Worm (Caenorhabditis elegans) whole organism, dauer: Measurements from ENCODE around the gene ncx-3.
"Not testable (repeated sequence)": the region's sequence is repeated elsewhere in the genome, so short reads cannot be mapped to it uniquely, and the experiment has no call there.

Experiments
- unc-62 ChIP-seq: sonication (generic microtip); optimal IDR thresholded peaks from 2 replicates; lab custom pipeline; 2017; ENCODE audit warnings: missing biosample characterization, missing genetic modification reagents, missing genetic modification characterization

ncx-3 gene

ce11 chrIV:10716348-10716747 lies at the start of gene ncx-3:
Gene ncx-3, plus strand, starts transcription at chrIV:10716648.
- TF ChIP-seq unc-62 (GFP tag; lab: Kevin White, UChicago), result no peak

DNA sequence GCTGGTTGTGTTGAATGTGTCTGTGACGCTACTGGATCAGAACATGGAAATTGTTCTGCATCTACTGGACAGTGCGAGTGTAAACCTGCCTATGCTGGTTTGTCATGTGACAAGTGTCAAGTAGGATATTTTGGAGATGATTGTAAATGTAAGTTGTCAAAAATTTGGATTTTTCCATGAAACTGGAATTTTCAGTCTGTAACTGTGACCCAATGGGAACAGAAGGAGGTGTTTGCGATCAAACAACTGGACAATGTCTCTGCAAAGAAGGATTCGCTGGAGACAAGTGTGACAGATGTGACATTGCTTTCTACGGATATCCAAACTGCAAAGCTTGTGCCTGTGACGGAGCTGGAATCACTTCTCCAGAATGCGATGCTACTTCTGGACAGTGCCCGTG lies 47.9 kb upstream of the ncx-3 start:
- no peak for TF ChIP-seq unc-62 (GFP tag; lab: Kevin White, UChicago)

DNA sequence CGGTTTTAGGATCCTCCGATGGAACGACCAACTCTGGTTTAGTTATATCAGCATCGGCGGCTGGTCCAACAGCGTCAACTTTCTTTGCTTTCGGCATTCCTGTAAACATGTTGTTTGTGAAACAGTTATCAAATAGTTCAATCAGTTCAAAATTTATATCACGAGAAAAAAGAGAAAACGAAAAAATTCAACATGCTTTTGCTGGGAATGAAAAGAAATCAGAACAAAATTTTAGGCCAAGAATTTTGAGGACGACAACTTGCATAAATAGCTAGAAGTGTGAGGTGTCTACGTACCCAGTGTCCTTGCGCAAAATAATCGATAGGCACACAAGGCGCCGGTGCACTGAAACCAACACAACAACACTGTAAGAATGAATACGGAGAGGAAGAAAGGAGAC lies 36.1 kb upstream of the ncx-3 start, which contains the start of gene K08C7.4:
Gene K08C7.4, minus strand, starts transcription at position 101 of the 400 bp plus-strand sequence.
- TF ChIP-seq unc-62 (GFP tag; lab: Kevin White, UChicago), result no peak

- TF ChIP-seq unc-62 (GFP tag; lab: Kevin White, UChicago), result no peak
Measured at ce11 chrIV:10682155-10682749, 34.2 kb upstream of the ncx-3 start, which contains the start of gene fmo-2. Gene fmo-2, plus strand, starts transcription at chrIV:10682524.

DNA sequence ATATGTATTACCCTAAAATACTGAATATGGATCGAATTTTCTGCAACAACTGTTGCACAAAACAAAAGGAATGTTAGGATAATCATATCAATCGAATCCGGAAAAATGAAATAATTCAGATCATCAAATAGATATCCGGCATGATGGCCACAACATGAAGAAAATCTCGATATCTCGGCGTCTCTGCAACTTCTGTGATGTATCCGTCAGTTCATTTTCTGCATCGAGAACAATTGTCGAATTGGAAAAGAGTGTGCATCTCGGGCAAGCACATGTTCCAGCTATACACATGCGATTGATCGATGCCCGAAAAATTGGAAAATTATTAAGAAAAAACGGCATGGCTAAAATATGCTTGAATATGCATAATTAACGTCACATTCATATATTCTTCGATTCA lies 30.7 kb upstream of the ncx-3 start, which contains the start of the genes K08C7.6 and R102.1:
Gene K08C7.6, minus strand, starts transcription at position 101 of the 400 bp plus-strand sequence.
Gene R102.1, plus strand, starts transcription at position 291 of the 400 bp plus-strand sequence.
- no peak for TF ChIP-seq unc-62 (GFP tag; lab: Kevin White, UChicago)

ce11 chrIV:10687307-10687706 lies 29.1 kb upstream of the ncx-3 start, which contains the start of gene R102.2:
Gene R102.2, plus strand, starts transcription at chrIV:10687607.
- TF ChIP-seq unc-62 (GFP tag; lab: Kevin White, UChicago), result not testable (repeated sequence)

DNA sequence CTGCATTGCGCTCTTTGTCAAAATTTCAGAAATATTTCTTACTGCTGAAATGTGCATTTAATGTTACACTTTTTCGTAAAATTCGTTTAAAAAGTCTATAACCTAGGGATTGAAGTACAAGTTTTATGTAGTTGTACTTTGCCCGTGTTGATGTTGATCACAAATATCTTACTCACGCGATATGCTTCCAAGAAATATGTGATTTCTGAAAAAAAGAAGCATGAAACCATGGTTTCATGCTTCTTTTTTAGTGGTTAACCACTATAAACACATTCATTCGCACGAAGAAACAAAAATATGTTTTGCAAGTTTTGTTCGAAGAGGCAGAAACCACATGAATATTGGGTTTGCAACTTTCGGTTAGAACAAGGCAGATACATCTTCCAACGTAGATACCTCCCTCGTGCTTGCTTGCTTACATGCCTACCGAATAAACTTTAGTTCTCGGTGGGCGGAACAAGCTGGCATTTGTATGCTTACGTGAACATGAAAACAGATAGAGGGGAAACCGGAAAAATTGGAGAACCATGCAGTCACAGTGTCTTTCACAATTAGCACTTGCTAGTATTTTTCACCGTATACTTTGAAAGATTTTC lies 27.4 kb upstream of the ncx-3 start, which contains the start of gene R102.3:
Gene R102.3, plus strand, starts transcription at position 546 of the 596 bp plus-strand sequence.
- TF ChIP-seq unc-62 (GFP tag; lab: Kevin White, UChicago), result no peak

ce11 chrIV:10690139-10690538 lies 26.3 kb upstream of the ncx-3 start, which contains the start of gene R102.8:
Gene R102.8, minus strand, starts transcription at chrIV:10690239.
- TF ChIP-seq unc-62 (GFP tag; lab: Kevin White, UChicago), result no peak

DNA sequence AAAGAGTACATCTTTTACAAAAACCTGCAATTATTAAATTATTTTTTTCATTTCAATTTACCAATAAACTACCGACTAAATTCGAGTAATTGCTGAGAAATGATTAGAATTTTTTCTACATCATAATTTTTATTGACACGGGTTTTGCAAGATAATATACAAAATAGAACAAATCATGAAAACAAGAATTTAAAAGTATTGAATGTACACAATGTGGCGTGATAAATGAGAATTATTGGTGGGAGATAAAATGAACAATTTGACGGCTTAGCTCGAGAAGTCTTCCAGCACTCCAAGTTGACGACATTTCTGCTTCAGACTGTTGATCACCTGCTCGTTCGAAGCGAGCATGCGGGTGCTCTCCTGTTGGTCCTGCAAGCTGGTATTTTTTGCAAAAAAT lies 21.2 kb upstream of the ncx-3 start, which contains the start of gene R102.4:
Gene R102.4, minus strand, starts transcription at position 101 of the 400 bp plus-strand sequence.
- no peak for TF ChIP-seq unc-62 (GFP tag; lab: Kevin White, UChicago)

DNA sequence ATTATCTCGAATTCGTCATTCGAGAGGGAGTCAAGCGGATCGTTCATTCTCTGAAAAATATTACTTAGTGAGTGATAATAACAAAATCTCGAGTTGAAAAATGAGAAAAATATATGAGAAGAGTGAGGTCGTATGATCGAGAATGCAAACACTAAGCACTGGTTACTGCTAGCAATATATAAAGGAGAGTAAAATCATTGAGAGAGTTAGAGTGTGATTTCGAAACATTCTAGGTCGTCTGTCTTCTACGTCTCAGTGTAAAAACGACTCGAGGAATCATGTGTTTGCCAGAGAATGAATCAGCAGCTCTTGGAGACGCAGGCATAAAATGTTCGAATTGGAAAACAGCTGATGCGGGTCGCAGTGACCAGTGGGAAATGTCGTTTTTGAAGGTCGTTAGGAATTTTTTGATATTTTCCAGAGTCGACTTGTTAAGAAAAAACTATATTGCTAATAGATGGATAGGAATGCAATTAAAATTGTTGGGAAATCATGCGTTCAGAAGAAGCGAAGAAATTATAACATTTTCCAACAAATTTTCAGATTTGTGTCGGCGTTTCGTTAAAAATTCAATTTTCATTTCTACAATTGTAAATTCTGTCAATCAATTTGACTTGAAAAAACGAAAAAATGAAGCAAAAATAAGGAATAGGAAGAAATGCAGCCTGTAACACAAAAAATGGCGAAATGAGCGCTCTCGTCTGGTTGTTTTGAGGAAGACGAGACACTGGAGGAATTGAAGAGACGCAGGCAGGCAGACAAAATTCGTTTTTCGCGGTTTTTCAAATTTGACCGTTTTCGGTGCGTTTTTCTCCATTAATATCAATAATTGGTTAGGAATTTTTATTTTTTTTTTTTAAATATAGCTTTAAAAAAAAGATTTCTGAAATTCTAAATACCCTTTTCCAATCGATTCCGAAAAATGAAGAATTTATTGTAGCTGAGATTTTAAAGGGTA lies 19.1 kb upstream of the ncx-3 start, which contains the start of gene allo-1:
Gene allo-1, minus strand, starts transcription at position 51 of the 958 bp plus-strand sequence.
- TF ChIP-seq unc-62 (GFP tag; lab: Kevin White, UChicago), result no peak

- TF ChIP-seq unc-62 (GFP tag; lab: Kevin White, UChicago), result no peak
Measured at ce11 chrIV:10698486-10698885, 18.0 kb upstream of the ncx-3 start.

- no peak for TF ChIP-seq unc-62 (GFP tag; lab: Kevin White, UChicago)
Measured at ce11 chrIV:10699000-10699399, 17.4 kb upstream of the ncx-3 start.

DNA sequence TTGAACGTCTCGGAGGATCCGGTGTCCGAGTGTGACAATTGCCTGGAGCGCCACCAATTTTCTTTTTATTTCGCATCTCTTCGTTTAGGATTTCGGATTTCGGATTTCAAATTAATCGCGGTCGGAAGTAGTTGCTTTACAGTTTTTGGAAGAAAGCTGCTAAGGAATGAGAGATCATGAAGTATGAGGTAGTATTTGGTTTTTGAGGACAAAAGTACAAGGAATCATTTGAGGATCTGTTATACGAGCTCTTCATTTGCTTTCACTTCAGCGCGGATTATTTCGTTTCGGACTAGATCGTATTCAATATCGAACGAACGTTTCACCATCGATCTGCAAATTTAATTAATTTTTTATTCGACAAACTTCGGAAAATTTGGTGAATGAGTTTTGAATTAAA lies 16.8 kb upstream of the ncx-3 start, which contains the start of gene R102.11:
Gene R102.11, minus strand, starts transcription at position 101 of the 400 bp plus-strand sequence.
- no peak for TF ChIP-seq unc-62 (GFP tag; lab: Kevin White, UChicago)

DNA sequence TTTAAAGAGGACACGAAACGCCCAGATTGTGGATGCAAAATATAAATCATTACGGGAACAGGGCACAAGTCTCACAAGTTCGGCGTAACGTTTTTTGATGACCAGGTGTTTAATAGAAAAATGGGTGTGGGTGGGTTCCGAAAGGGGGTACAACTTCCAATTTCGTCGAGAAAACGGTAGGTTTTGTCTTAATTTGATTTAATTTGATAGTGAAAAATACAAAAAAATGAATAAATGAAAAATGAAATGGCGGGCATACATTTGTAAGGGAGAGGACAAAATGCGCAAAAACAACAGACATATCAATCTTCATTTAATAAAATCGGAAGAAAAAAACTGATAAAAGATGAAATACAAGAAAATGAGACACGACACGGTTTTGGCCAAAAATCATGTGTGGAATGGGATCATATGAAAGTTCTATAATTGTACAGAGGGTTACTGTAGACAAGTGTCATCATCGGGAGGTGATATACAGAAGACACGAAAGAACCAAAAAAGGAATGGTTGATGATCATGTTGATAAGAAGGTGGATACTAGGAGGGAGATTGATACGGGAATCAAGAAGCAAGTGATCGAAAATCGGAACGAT lies 14.5 kb upstream of the ncx-3 start:
- TF ChIP-seq unc-62 (GFP tag; lab: Kevin White, UChicago), result no peak

DNA sequence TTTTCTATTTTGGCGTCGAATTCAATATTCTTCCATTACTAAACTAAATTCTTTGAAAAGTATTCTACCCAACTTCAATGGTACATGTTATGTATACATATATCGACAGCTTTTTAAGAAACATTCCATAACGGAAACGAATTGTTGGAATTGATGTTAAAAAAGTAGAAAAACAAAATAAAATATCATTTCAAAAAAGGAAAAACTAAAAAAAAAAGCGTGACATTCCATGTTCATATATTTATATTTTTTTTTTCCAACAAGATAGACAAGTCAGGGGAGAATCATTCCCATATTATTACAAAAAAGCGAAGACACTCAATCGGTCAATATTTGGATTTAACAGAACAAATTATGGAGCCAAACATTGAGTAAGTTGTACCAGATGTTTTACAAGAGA lies 11.3 kb upstream of the ncx-3 start, which contains the start of gene R102.10:
Gene R102.10, plus strand, starts transcription at position 301 of the 400 bp plus-strand sequence.
- TF ChIP-seq unc-62 (GFP tag; lab: Kevin White, UChicago), result no peak
